Worm (Caenorhabditis elegans): ENCODE data around the gene asp-18.
A peak's percentile ranks its signal among the peaks of the same experiment; 100 is the strongest.

The asp-18 gene

DNA sequence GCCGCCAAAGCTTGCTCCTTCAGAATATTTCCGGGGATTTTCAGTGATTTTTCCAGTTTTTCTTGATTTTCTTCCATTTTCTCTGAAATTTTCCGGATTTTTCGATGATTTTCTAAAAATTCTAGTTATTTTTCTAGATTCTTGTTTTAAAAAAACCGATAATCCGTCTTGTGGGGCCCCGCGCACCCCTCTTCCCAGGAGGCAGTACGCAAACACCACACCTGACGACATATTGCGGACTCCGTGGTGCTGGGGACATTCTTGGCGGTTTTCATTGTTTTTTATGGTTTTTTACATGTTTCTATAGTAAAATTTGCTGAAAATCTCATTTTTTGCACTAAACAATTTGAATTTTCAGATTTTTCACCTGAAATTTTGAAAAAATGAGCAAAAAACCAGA lies 41.8 kb downstream of the asp-18 start, which contains the start of the genes ubc-19 and Y69H2.7:
TSS of gene ubc-19 (minus strand) at position 82 of the 400 bp plus-strand sequence.
TSS of gene Y69H2.7 (plus strand) at position 309 of the 400 bp plus-strand sequence.
- TF ChIP-seq scrt-1 (GFP tag; IDR thresholded peaks at IDR 0.05), result no peak
- TF ChIP-seq hmg-4 (GFP tag; optimal IDR thresholded peaks at IDR 0.05), result peak; percentile 5

DNA sequence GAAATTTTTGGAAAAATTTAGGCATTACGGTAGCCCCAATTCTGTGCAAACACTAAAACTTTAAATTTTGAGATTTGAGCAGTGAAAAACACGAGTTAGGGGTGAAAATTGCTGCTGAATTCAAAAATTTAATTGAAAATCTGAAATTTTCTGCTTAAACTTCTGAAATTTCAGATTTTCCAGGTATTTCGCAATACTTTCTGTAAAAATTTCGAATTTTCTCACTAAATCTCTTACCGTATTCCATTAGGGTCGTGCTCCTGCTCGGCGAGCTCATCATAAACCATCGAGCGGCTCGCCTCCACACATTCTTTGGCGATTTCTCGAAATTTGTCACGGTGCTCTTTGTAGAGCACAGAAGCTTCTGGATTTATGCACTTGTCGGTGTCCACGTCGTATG lies 44.1 kb downstream of the asp-18 start:
- TF ChIP-seq hmg-4 (GFP tag; optimal IDR thresholded peaks at IDR 0.05) (no peak), tbx-11 (GFP tag; IDR thresholded peaks at IDR 0.05) (no peak), flt-1 (GFP tag; IDR thresholded peaks at IDR 0.05) (no peak), hmbx-1 (tag; optimal IDR thresholded peaks at IDR 0.05) (no peak), ceh-13 (GFP tag; optimal IDR thresholded peaks at IDR 0.05) (no peak), B0310.2 (tag; optimal IDR thresholded peaks at IDR 0.05) (no peak), pes-1 (GFP tag; IDR thresholded peaks at IDR 0.05) (no peak), ets-7 (tag; optimal IDR thresholded peaks at IDR 0.05) (no peak), tbx-37 (GFP tag; conservative IDR thresholded peaks at IDR 0.05) (no peak), ama-1 (optimal IDR thresholded peaks at IDR 0.05) (no peak), ceh-36 (tag; optimal IDR thresholded peaks at IDR 0.05) (no peak), hnd-1 (tag; optimal IDR thresholded peaks at IDR 0.05) (no peak), tra-4 (tag; optimal IDR thresholded peaks at IDR 0.05) (no peak), sea-1 (GFP tag; conservative IDR thresholded peaks at IDR 0.05) (no peak), aly-1 (tag; optimal IDR thresholded peaks at IDR 0.05) (no peak), F13C5.2 (tag; optimal IDR thresholded peaks at IDR 0.05) (no peak)

DNA sequence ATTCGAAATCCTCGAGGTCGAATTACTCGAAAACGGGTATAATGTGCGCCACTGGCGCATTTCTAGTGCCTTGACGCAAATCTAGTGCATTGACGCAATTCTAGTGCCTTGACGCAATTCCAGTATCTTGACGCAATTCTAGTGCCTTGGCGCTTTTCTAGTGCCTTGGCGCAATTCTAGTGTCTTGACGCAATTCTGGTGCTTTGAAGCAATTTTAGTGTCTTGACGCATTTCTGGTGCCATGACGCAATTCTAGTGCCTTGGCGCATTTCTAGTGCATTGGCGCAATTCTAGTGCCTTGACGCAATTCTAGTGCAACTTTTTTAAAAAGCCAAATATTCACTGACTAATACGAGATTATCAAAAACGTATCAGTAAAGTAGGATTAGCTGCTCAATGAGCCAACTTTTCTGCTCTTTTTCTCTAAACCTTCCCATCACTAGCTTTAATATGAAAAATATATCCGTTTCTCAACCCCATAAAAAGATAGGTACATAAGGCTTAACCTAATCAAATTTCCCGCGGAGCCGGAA lies 47.0 kb downstream of the asp-18 start, which contains the start of gene Y69H2.17:
TSS of gene Y69H2.17 (plus strand) at position 483 of the 533 bp plus-strand sequence.
- TF ChIP-seq hmbx-1 (tag; optimal IDR thresholded peaks at IDR 0.05), result no peak
- TF ChIP-seq ets-7 (tag; optimal IDR thresholded peaks at IDR 0.05), result no peak
- no peak for TF ChIP-seq aly-1 (tag; optimal IDR thresholded peaks at IDR 0.05)
- TF ChIP-seq tbx-37 (GFP tag; conservative IDR thresholded peaks at IDR 0.05), result no peak
- no peak for TF ChIP-seq F13C5.2 (tag; optimal IDR thresholded peaks at IDR 0.05)
- TF ChIP-seq ceh-13 (GFP tag; optimal IDR thresholded peaks at IDR 0.05), result no peak
- no peak for TF ChIP-seq flt-1 (GFP tag; IDR thresholded peaks at IDR 0.05)
- TF ChIP-seq hmg-4 (GFP tag; optimal IDR thresholded peaks at IDR 0.05), result no peak
- TF ChIP-seq tbx-11 (GFP tag; IDR thresholded peaks at IDR 0.05), result no peak
